Fruit fly (Drosophila melanogaster) whole organism, embryonic: Measurements from ENCODE around the gene Vps39.

Source experiments
- Ada2b ChIP-seq: fragments of 200-800 bp; sonication (Bioruptor generic); IDR thresholded peaks from 2 replicates; pipeline ENCODE4 v1.3.6; 2022; ENCODE audit warnings: missing biosample characterization, missing genetic modification characterization
- Atf-2 ChIP-seq: fragments of 200-800 bp; sonication (Bioruptor generic); optimal IDR thresholded peaks from 2 replicates; lab custom pipeline; 2016; ENCODE audit warnings: missing biosample characterization, missing genetic modification characterization
- Atf6 ChIP-seq: fragments of 200-800 bp; sonication (Bioruptor generic); IDR thresholded peaks from 2 replicates; pipeline ENCODE4 v1.3.6; 2022; ENCODE audit warnings: missing biosample characterization, missing genetic modification characterization
- CG10209 ChIP-seq: fragments of 200-800 bp; sonication (Bioruptor generic); optimal IDR thresholded peaks from 3 replicates; lab custom pipeline; 2017; ENCODE audit warnings: missing biosample characterization, mild to moderate bottlenecking, missing genetic modification characterization, missing genetic modification reagents
- CG10366 ChIP-seq: fragments of 200-800 bp; sonication (Bioruptor generic); IDR thresholded peaks from 2 replicates; pipeline ENCODE4 v1.3.6; 2022; ENCODE audit warnings: missing biosample characterization, missing genetic modification characterization
- CG10654 ChIP-seq: fragments of 200-800 bp; sonication (Bioruptor generic); optimal IDR thresholded peaks from 2 replicates; lab custom pipeline; 2016; ENCODE audit warnings: missing biosample characterization, missing genetic modification characterization
- CG10959 ChIP-seq: fragments of 200-800 bp; sonication (Bioruptor generic); IDR thresholded peaks from 2 replicates; pipeline ENCODE4 v1.3.6; 2022; ENCODE audit warnings: missing biosample characterization, missing genetic modification characterization
- CG12104 ChIP-seq: fragments of 200-800 bp; sonication (Bioruptor generic); optimal IDR thresholded peaks from 3 replicates; lab custom pipeline; 2016; ENCODE audit warnings: missing biosample characterization, missing genetic modification characterization
- CG12219 ChIP-seq: fragments of 200-800 bp; sonication (Bioruptor generic); optimal IDR thresholded peaks from 3 replicates; lab custom pipeline; 2018; ENCODE audit warnings: missing biosample characterization, mild to moderate bottlenecking, missing genetic modification characterization
- CG12659 ChIP-seq: fragments of 200-800 bp; sonication (Bioruptor generic); optimal IDR thresholded peaks from 3 replicates; lab custom pipeline; 2017; ENCODE audit warnings: mild to moderate bottlenecking, missing biosample characterization, missing genetic modification reagents, missing genetic modification characterization
- CG14014 ChIP-seq: fragments of 200-800 bp; sonication (Bioruptor generic); IDR thresholded peaks from 2 replicates; pipeline ENCODE4 v1.3.6; 2022; ENCODE audit warnings: missing biosample characterization, missing genetic modification characterization
- CG16863 ChIP-seq: fragments of 200-800 bp; sonication (Bioruptor generic); optimal IDR thresholded peaks from 3 replicates; lab custom pipeline; 2016; ENCODE audit warnings: missing biosample characterization, missing genetic modification characterization
- CG18476 ChIP-seq: fragments of 200-800 bp; sonication (Bioruptor generic); optimal IDR thresholded peaks from 2 replicates; lab custom pipeline; 2016; ENCODE audit warnings: missing biosample characterization, mild to moderate bottlenecking, missing genetic modification characterization
- CG2116 ChIP-seq: fragments of 200-800 bp; sonication (Bioruptor generic); optimal IDR thresholded peaks from 3 replicates; lab custom pipeline; 2018; ENCODE audit warnings: missing biosample characterization, mild to moderate bottlenecking, missing genetic modification characterization
- CG2199 ChIP-seq: fragments of 200-800 bp; sonication (Bioruptor generic); IDR thresholded peaks from 3 replicates; pipeline ENCODE4 v1.3.6; 2022; ENCODE audit warnings: missing biosample characterization, missing genetic modification characterization
- CG34376 ChIP-seq: fragments of 200-800 bp; sonication (Bioruptor generic); optimal IDR thresholded peaks from 2 replicates; lab custom pipeline; 2018; ENCODE audit warnings: missing biosample characterization, mild to moderate bottlenecking, missing genetic modification characterization
- CG5245 ChIP-seq: fragments of 200-800 bp; sonication (Bioruptor generic); optimal IDR thresholded peaks from 3 replicates; lab custom pipeline; 2016; ENCODE audit warnings: missing biosample characterization, missing genetic modification characterization
- CG6654 ChIP-seq: fragments of 200-800 bp; sonication (Bioruptor generic); optimal IDR thresholded peaks from 2 replicates; lab custom pipeline; 2017; ENCODE audit warnings: missing biosample characterization, mild to moderate bottlenecking, missing genetic modification characterization
- CG6791 ChIP-seq: fragments of 200-800 bp; sonication (Bioruptor generic); IDR thresholded peaks from 3 replicates; pipeline ENCODE4 v1.3.6; 2022; ENCODE audit warnings: missing biosample characterization, missing genetic modification characterization; ENCODE audit not compliant: partially characterized antibody
- CG7357 ChIP-seq: fragments of 200-800 bp; sonication (Bioruptor generic); IDR thresholded peaks from 3 replicates; pipeline ENCODE4 v1.3.6; 2022; ENCODE audit warnings: missing biosample characterization, missing genetic modification characterization
- CG8944 ChIP-seq: fragments of 200-800 bp; sonication (Bioruptor generic); optimal IDR thresholded peaks from 3 replicates; lab custom pipeline; 2016; ENCODE audit warnings: missing biosample characterization, missing genetic modification characterization
- CG9727 ChIP-seq: fragments of 200-800 bp; sonication (Bioruptor generic); optimal IDR thresholded peaks from 3 replicates; lab custom pipeline; 2017; ENCODE audit warnings: missing biosample characterization, mild to moderate bottlenecking, missing genetic modification characterization
- Gug ChIP-seq: fragments of 200-800 bp; sonication (Bioruptor generic); IDR thresholded peaks from 4 replicates; pipeline ENCODE4 v1.3.6; 2022; ENCODE audit warnings: missing biosample characterization, missing genetic modification characterization
- Hey ChIP-seq: fragments of 200-800 bp; sonication (Bioruptor generic); optimal IDR thresholded peaks from 3 replicates; lab custom pipeline; 2018; ENCODE audit warnings: missing biosample characterization, mild to moderate bottlenecking, missing genetic modification characterization
- Hmx ChIP-seq: fragments of 200-800 bp; sonication (Bioruptor generic); optimal IDR thresholded peaks from 2 replicates; lab custom pipeline; 2016; ENCODE audit warnings: missing biosample characterization, missing genetic modification characterization
- Mad ChIP-seq: fragments of 200-800 bp; sonication (Bioruptor generic); optimal IDR thresholded peaks from 2 replicates; lab custom pipeline; 2016; ENCODE audit warnings: missing biosample characterization, missing genetic modification characterization
- NFAT ChIP-seq: fragments of 200-800 bp; sonication (Bioruptor generic); IDR thresholded peaks from 2 replicates; pipeline ENCODE4 v1.3.6; 2022; ENCODE audit warnings: missing biosample characterization, missing genetic modification characterization
- Neu2 ChIP-seq: fragments of 200-800 bp; sonication (Bioruptor generic); optimal IDR thresholded peaks from 3 replicates; lab custom pipeline; 2016; ENCODE audit warnings: missing biosample characterization, missing genetic modification characterization, borderline replicate concordance
- NfI ChIP-seq: fragments of 200-800 bp; sonication (Bioruptor generic); optimal IDR thresholded peaks from 3 replicates; lab custom pipeline; 2018; ENCODE audit warnings: missing biosample characterization, mild to moderate bottlenecking, missing genetic modification characterization, moderate library complexity
- Rx ChIP-seq: fragments of 200-800 bp; sonication (Bioruptor generic); IDR thresholded peaks from 2 replicates; pipeline ENCODE4 v1.3.6; 2022; ENCODE audit warnings: missing biosample characterization, missing genetic modification characterization
- Side ChIP-seq: fragments of 200-800 bp; sonication (Bioruptor generic); optimal IDR thresholded peaks from 2 replicates; lab custom pipeline; 2016; ENCODE audit warnings: missing biosample characterization, missing genetic modification characterization
- Sox100B ChIP-seq: fragments of 200-800 bp; sonication (Bioruptor generic); optimal IDR thresholded peaks from 3 replicates; lab custom pipeline; 2018; ENCODE audit warnings: missing biosample characterization, mild to moderate bottlenecking, missing genetic modification characterization
- TFAM ChIP-seq: fragments of 200-800 bp; sonication (Bioruptor generic); optimal IDR thresholded peaks from 2 replicates; lab custom pipeline; 2017; ENCODE audit warnings: missing biosample characterization, missing genetic modification characterization, inconsistent platforms
- Trl ChIP-seq, 3 experiments: fragments of >200 bp in 2 of 3; fragments of 200-800 bp in 1 of 3; sonication (Bioruptor generic) in 1 of 3; optimal IDR thresholded peaks; 2 replicates in 1 of 3; 3 replicates in 2 of 3; lab custom pipeline; 2016 to 2017; ENCODE audit warnings: missing biosample characterization in 1 of 3, missing genetic modification characterization in 1 of 3
- ap ChIP-seq: fragments of 200-800 bp; sonication (Bioruptor generic); IDR thresholded peaks from 2 replicates; pipeline ENCODE4 v1.3.6; 2022; ENCODE audit warnings: missing biosample characterization, missing genetic modification characterization
- bbx ChIP-seq: fragments of 200-800 bp; sonication (Bioruptor generic); IDR thresholded peaks from 2 replicates; pipeline ENCODE4 v1.3.6; 2022; ENCODE audit warnings: missing biosample characterization, missing genetic modification characterization; ENCODE audit not compliant: partially characterized antibody
- bsh ChIP-seq, 2 experiments: fragments of 200-800 bp; sonication (Bioruptor generic); optimal IDR thresholded peaks; 2 replicates each; lab custom pipeline; 2017 to 2018; ENCODE audit warnings: mild to moderate bottlenecking in 2 of 2, missing biosample characterization in 2 of 2, missing genetic modification characterization in 2 of 2, moderate library complexity in 1 of 2
- cato ChIP-seq: fragments of 200-800 bp; sonication (Bioruptor generic); optimal IDR thresholded peaks from 2 replicates; lab custom pipeline; 2016; ENCODE audit warnings: missing biosample characterization, missing genetic modification characterization, borderline replicate concordance
- cg ChIP-seq: fragments of 200-800 bp; sonication (Bioruptor generic); optimal IDR thresholded peaks from 3 replicates; lab custom pipeline; 2019; ENCODE audit warnings: missing biosample characterization, mild to moderate bottlenecking, missing genetic modification characterization, moderate library complexity
- chn ChIP-seq: fragments of 200-800 bp; sonication (Bioruptor generic); optimal IDR thresholded peaks from 2 replicates; lab custom pipeline; 2016; ENCODE audit warnings: missing biosample characterization, missing genetic modification characterization
- ci ChIP-seq: fragments of 200-800 bp; sonication (Bioruptor generic); IDR thresholded peaks from 3 replicates; pipeline ENCODE4 v1.3.6; 2022; ENCODE audit warnings: missing biosample characterization, missing genetic modification characterization
- danr ChIP-seq: fragments of 200-800 bp; sonication (Bioruptor generic); IDR thresholded peaks from 2 replicates; pipeline ENCODE4 v1.3.6; 2022; ENCODE audit warnings: missing biosample characterization, missing genetic modification characterization
- grau ChIP-seq: fragments of 200-800 bp; optimal IDR thresholded peaks from 3 replicates; lab custom pipeline; 2019; ENCODE audit warnings: missing biosample characterization, mild to moderate bottlenecking, missing genetic modification characterization, moderate library complexity
- lab ChIP-seq: fragments of 200-800 bp; sonication (Bioruptor generic); optimal IDR thresholded peaks from 3 replicates; lab custom pipeline; 2017; ENCODE audit warnings: missing biosample characterization, missing genetic modification characterization, mild to moderate bottlenecking, moderate library complexity, missing genetic modification reagents
- nerfin-1 ChIP-seq: fragments of 200-800 bp; sonication (Bioruptor generic); optimal IDR thresholded peaks from 3 replicates; lab custom pipeline; 2019; ENCODE audit warnings: missing biosample characterization, mild to moderate bottlenecking, missing genetic modification characterization, moderate library complexity
- otp ChIP-seq: fragments of 200-800 bp; sonication (Bioruptor generic); IDR thresholded peaks from 3 replicates; pipeline ENCODE4, ENCODE4 v1.3.6; 2022; ENCODE audit warnings: missing biosample characterization, missing genetic modification characterization
- prd ChIP-seq, 3 experiments: fragments of >200 bp in 2 of 3; fragments of 200-800 bp in 1 of 3; sonication (Bioruptor generic) in 1 of 3; optimal IDR thresholded peaks in 2 of 3; IDR thresholded peaks in 1 of 3; 2 replicates in 2 of 3; 3 replicates in 1 of 3; pipeline versions ENCODE4 v1.3.6 to Lab custom; 2017 to 2022; ENCODE audit warnings: missing biosample characterization in 1 of 3, missing genetic modification characterization in 1 of 3
- rib ChIP-seq: fragments of 200-800 bp; sonication (Bioruptor generic); IDR thresholded peaks from 2 replicates; pipeline ENCODE4 v1.3.6; 2022; ENCODE audit warnings: missing biosample characterization, missing genetic modification characterization
- ro ChIP-seq: fragments of 200-800 bp; sonication (Bioruptor generic); IDR thresholded peaks from 2 replicates; pipeline ENCODE4 v1.3.6; 2022; ENCODE audit warnings: missing biosample characterization, missing genetic modification characterization
- twi ChIP-seq: fragments of 200-800 bp; optimal IDR thresholded peaks from 2 replicates; lab custom pipeline; 2019; ENCODE audit warnings: missing biosample characterization, mild to moderate bottlenecking, missing genetic modification characterization, moderate library complexity
- vvl ChIP-seq: fragments of 200-800 bp; sonication (Bioruptor generic); IDR thresholded peaks from 2 replicates; pipeline ENCODE4 v1.3.6; 2022; ENCODE audit warnings: missing biosample characterization, missing genetic modification characterization

Gene Vps39

dm6 chr3R:18301569-18301968, 27.3 kb upstream of the Vps39 start, which contains the start of gene Polr1E (continued):
- no peak for TF ChIP-seq CG10654 (GFP tag; lab: Kevin White, UChicago)
- no peak for TF ChIP-seq NFAT (GFP tag; lab: Robert Waterston, UW)
- no peak for TF ChIP-seq otp (GFP tag; lab: Robert Waterston, UW)
- no peak for TF ChIP-seq CG7357 (GFP tag; lab: Robert Waterston, UW)
- peak; percentile 49 for TF ChIP-seq twi
- peak; percentile 75 for TF ChIP-seq bbx (GFP tag; lab: Robert Waterston, UW)
- TF ChIP-seq CG2199 (GFP tag; lab: Robert Waterston, UW): peak; percentile 63; the same call in 1 of the 3 replicates
- TF ChIP-seq ap: no peak
- TF ChIP-seq cato (GFP tag; lab: Kevin White, UChicago): no peak
- no peak for TF ChIP-seq Gug (GFP tag; lab: Robert Waterston, UW)
- TF ChIP-seq lab (GFP tag; lab: Kevin White, UChicago): no peak
- TF ChIP-seq Hmx (GFP tag; lab: Kevin White, UChicago): no peak
- TF ChIP-seq Rx (GFP tag; lab: Robert Waterston, UW): no peak
- TF ChIP-seq chn (GFP tag; lab: Kevin White, UChicago): no peak
- no peak for TF ChIP-seq CG5245 (GFP tag; lab: Kevin White, UChicago)
- no peak for TF ChIP-seq Hey (tag; lab: Kevin White, UChicago)
- no peak for TF ChIP-seq bsh (GFP tag; optimal IDR thresholded peaks at IDR 0.05; lab: Kevin White, UChicago)
- no peak for TF ChIP-seq CG10209
- TF ChIP-seq CG12104 (GFP tag; lab: Kevin White, UChicago): no peak
- TF ChIP-seq Atf-2 (GFP tag; lab: Kevin White, UChicago): no peak
- no peak for TF ChIP-seq CG12219 (GFP tag; lab: Kevin White, UChicago)
- TF ChIP-seq nerfin-1 (tag; lab: Kevin White, UChicago): no peak
- TF ChIP-seq CG18476 (GFP tag; lab: Kevin White, UChicago): no peak
- no peak for TF ChIP-seq danr (GFP tag; lab: Robert Waterston, UW)
- TF ChIP-seq CG6654 (GFP tag; lab: Kevin White, UChicago): no peak
- TF ChIP-seq cg: no peak
- TF ChIP-seq Trl (optimal IDR thresholded peaks at IDR 0.05; lab: Kevin White, UChicago): no peak
- TF ChIP-seq Trl (GFP tag; optimal IDR thresholded peaks at IDR 0.05; lab: Kevin White, UChicago): no peak
- no peak for TF ChIP-seq CG8944
- TF ChIP-seq CG10959 (GFP tag; lab: Robert Waterston, UW): no peak
- TF ChIP-seq Sox100B (GFP tag; lab: Kevin White, UChicago): no peak
- TF ChIP-seq TFAM (GFP tag; lab: Kevin White, UChicago): no peak
- TF ChIP-seq rib (GFP tag; lab: Robert Waterston, UW): no peak
- TF ChIP-seq Atf6: no peak
- no peak for TF ChIP-seq CG9727 (GFP tag; lab: Kevin White, UChicago)
- no peak for TF ChIP-seq vvl (GFP tag; lab: Robert Waterston, UW)
- no peak for TF ChIP-seq grau (tag; lab: Kevin White, UChicago)
- TF ChIP-seq CG6791 (GFP tag; lab: Robert Waterston, UW): peak; percentile 79
- no peak for TF ChIP-seq CG10366
- TF ChIP-seq CG16863 (GFP tag; lab: Kevin White, UChicago): no peak
- no peak for TF ChIP-seq ro (GFP tag; lab: Robert Waterston, UW)
- TF ChIP-seq CG34376 (GFP tag; lab: Kevin White, UChicago): no peak
- no peak for TF ChIP-seq prd (optimal IDR thresholded peaks at IDR 0.05; lab: Kevin White, UChicago)
- TF ChIP-seq prd (GFP tag; IDR thresholded peaks at IDR 0.05; lab: Robert Waterston, UW): no peak
- TF ChIP-seq Side (GFP tag; lab: Kevin White, UChicago): no peak
- TF ChIP-seq Ada2b (GFP tag; lab: Robert Waterston, UW): no peak
- TF ChIP-seq CG14014: no peak
- 0 out of 3 replicates have a peak, but pooled peaks have one; percentile 7 for TF ChIP-seq ci (GFP tag; lab: Robert Waterston, UW)
- TF ChIP-seq NfI (GFP tag; lab: Kevin White, UChicago): no peak
- TF ChIP-seq Mad: peak; percentile 30
- peak; percentile 65 for TF ChIP-seq CG2116 (GFP tag; lab: Kevin White, UChicago)
- TF ChIP-seq CG12659 (GFP tag; lab: Kevin White, UChicago): peak; percentile 64
- no peak for TF ChIP-seq Neu2
